Worm (Caenorhabditis elegans) whole organism, L3 larva: Measurements from ENCODE around the gene ptrn-1.

Source experiments
- R02D3.7 ChIP-seq: fragments of 150-350 bp; optimal IDR thresholded peaks from 2 replicates; lab custom pipeline; 2014; ENCODE audit warnings: missing biosample characterization, missing genetic modification characterization
- ZK546.5 ChIP-seq: sonication (generic microtip); optimal IDR thresholded peaks from 2 replicates; lab custom pipeline; 2017; ENCODE audit warnings: missing biosample characterization, missing genetic modification characterization
- aly-2 ChIP-seq: fragments of 150-350 bp; optimal IDR thresholded peaks from 2 replicates; lab custom pipeline; 2014; ENCODE audit warnings: missing biosample characterization, missing genetic modification characterization
- ama-1 ChIP-seq: fragments of 150-350 bp; optimal IDR thresholded peaks from 2 replicates; lab custom pipeline; 2018
- ceh-16 ChIP-seq: sonication (generic microtip); optimal IDR thresholded peaks from 2 replicates; lab custom pipeline; 2017; ENCODE audit warnings: missing biosample characterization, missing genetic modification characterization
- ceh-28 ChIP-seq: fragments of 150-350 bp; optimal IDR thresholded peaks from 2 replicates; lab custom pipeline; 2014; ENCODE audit warnings: missing biosample characterization, missing genetic modification reagents, missing genetic modification characterization
- ceh-82 ChIP-seq: fragments of 150-350 bp; optimal IDR thresholded peaks from 2 replicates; lab custom pipeline; 2014; ENCODE audit warnings: missing biosample characterization, missing genetic modification characterization
- ceh-9 ChIP-seq: sonication (generic microtip); optimal IDR thresholded peaks from 2 replicates; lab custom pipeline; 2018; ENCODE audit warnings: missing biosample characterization, missing genetic modification characterization
- daf-12 ChIP-seq: fragments of 150-350 bp; optimal IDR thresholded peaks from 2 replicates; lab custom pipeline; 2014; ENCODE audit warnings: missing biosample characterization, missing genetic modification reagents, missing genetic modification characterization
- egl-27 ChIP-seq: sonication (generic microtip); optimal IDR thresholded peaks from 4 replicates; lab custom pipeline; 2017; ENCODE audit warnings: missing biosample characterization, missing genetic modification reagents, missing genetic modification characterization
- egl-5 ChIP-seq: fragments of 150-350 bp; optimal IDR thresholded peaks from 2 replicates; lab custom pipeline; 2017; ENCODE audit warnings: missing biosample characterization, missing genetic modification reagents, missing genetic modification characterization, inconsistent platforms
- elt-1 ChIP-seq: fragments of 150-350 bp; optimal IDR thresholded peaks from 2 replicates; lab custom pipeline; 2014; ENCODE audit warnings: missing biosample characterization, missing genetic modification characterization
- elt-2 ChIP-seq: sonication (generic microtip); optimal IDR thresholded peaks from 2 replicates; lab custom pipeline; 2016; ENCODE audit warnings: missing genetic modification reagents, mild to moderate bottlenecking, missing genetic modification characterization, missing compliant biosample characterization
- elt-3 ChIP-seq, 3 experiments: fragments of 150-350 bp in 1 of 3; sonication (generic microtip) in 2 of 3; optimal IDR thresholded peaks; 2 replicates in 2 of 3; 4 replicates in 1 of 3; lab custom pipeline; 2014 to 2017; ENCODE audit warnings: missing biosample characterization in 3 of 3, missing genetic modification characterization in 3 of 3
- eor-1 ChIP-seq, 2 experiments: fragments of 150-350 bp; optimal IDR thresholded peaks; 2 replicates each; lab custom pipeline; 2014 to 2018; ENCODE audit warnings: missing biosample characterization in 2 of 2, missing genetic modification characterization in 2 of 2
- fkh-10 ChIP-seq: sonication (generic microtip); optimal IDR thresholded peaks from 2 replicates; lab custom pipeline; 2017; ENCODE audit warnings: missing biosample characterization, missing genetic modification reagents, missing genetic modification characterization
- fkh-2 ChIP-seq: fragments of 150-350 bp; optimal IDR thresholded peaks from 2 replicates; lab custom pipeline; 2014; ENCODE audit warnings: missing biosample characterization, missing genetic modification reagents, missing genetic modification characterization
- fos-1 ChIP-seq: fragments of 150-350 bp; optimal IDR thresholded peaks from 2 replicates; lab custom pipeline; 2014; ENCODE audit warnings: missing biosample characterization, missing genetic modification characterization
- hmg-11 ChIP-seq: sonication (generic microtip); optimal IDR thresholded peaks from 2 replicates; lab custom pipeline; 2016; ENCODE audit warnings: missing genetic modification characterization, missing compliant biosample characterization
- jun-1 ChIP-seq: fragments of 150-350 bp; optimal IDR thresholded peaks from 2 replicates; lab custom pipeline; 2014; ENCODE audit warnings: missing biosample characterization, missing genetic modification reagents, missing genetic modification characterization
- lin-15B ChIP-seq: fragments of 150-350 bp; optimal IDR thresholded peaks from 2 replicates; lab custom pipeline; 2014; ENCODE audit warnings: missing biosample characterization, missing genetic modification characterization
- lin-39 ChIP-seq: fragments of 150-350 bp; optimal IDR thresholded peaks from 2 replicates; lab custom pipeline; 2018; ENCODE audit warnings: missing biosample characterization, missing genetic modification reagents, missing genetic modification characterization
- lsy-12 ChIP-seq: sonication (generic microtip); optimal IDR thresholded peaks from 2 replicates; lab custom pipeline; 2016; ENCODE audit warnings: mild to moderate bottlenecking, missing genetic modification characterization, missing compliant biosample characterization
- mdl-1 ChIP-seq: fragments of 150-350 bp; optimal IDR thresholded peaks from 2 replicates; lab custom pipeline; 2014; ENCODE audit warnings: missing biosample characterization, missing genetic modification characterization
- mml-1 ChIP-seq: fragments of 150-350 bp; sonication (generic microtip); optimal IDR thresholded peaks from 3 replicates; lab custom pipeline; 2014; ENCODE audit warnings: missing biosample characterization, missing genetic modification characterization
- nfya-1 ChIP-seq: sonication (generic microtip); optimal IDR thresholded peaks from 2 replicates; lab custom pipeline; 2017; ENCODE audit warnings: missing genetic modification characterization, mild to moderate bottlenecking, missing compliant biosample characterization, antibody characterized with exemption, moderate library complexity; ENCODE audit not compliant: insufficient read depth
- nhr-11 ChIP-seq: fragments of 150-350 bp; optimal IDR thresholded peaks from 2 replicates; lab custom pipeline; 2014; ENCODE audit warnings: missing biosample characterization, missing genetic modification characterization
- nhr-12 ChIP-seq: fragments of 150-350 bp; optimal IDR thresholded peaks from 2 replicates; lab custom pipeline; 2014; ENCODE audit warnings: missing biosample characterization, missing genetic modification characterization
- nhr-23 ChIP-seq: fragments of 150-350 bp; optimal IDR thresholded peaks from 2 replicates; lab custom pipeline; 2014; ENCODE audit warnings: missing biosample characterization, missing genetic modification reagents, missing genetic modification characterization
- nhr-237 ChIP-seq: fragments of 150-350 bp; optimal IDR thresholded peaks from 2 replicates; lab custom pipeline; 2014; ENCODE audit warnings: missing biosample characterization, missing genetic modification characterization
- nhr-25 ChIP-seq: sonication (generic microtip); optimal IDR thresholded peaks from 2 replicates; lab custom pipeline; 2017; ENCODE audit warnings: missing biosample characterization, missing genetic modification characterization
- nhr-28 ChIP-seq: fragments of 150-350 bp; optimal IDR thresholded peaks from 2 replicates; lab custom pipeline; 2014; ENCODE audit warnings: missing biosample characterization, missing genetic modification characterization
- nhr-43 ChIP-seq: sonication (generic microtip); optimal IDR thresholded peaks from 2 replicates; lab custom pipeline; 2016; ENCODE audit warnings: mild to moderate bottlenecking, missing genetic modification characterization, missing compliant biosample characterization; ENCODE audit not compliant: poor library complexity, severe bottlenecking
- nhr-67 ChIP-seq: fragments of 150-350 bp; optimal IDR thresholded peaks from 2 replicates; lab custom pipeline; 2014; ENCODE audit warnings: missing biosample characterization, missing genetic modification characterization
- nhr-76 ChIP-seq: fragments of 150-350 bp; sonication (generic microtip); optimal IDR thresholded peaks from 5 replicates; lab custom pipeline; 2014; ENCODE audit warnings: missing biosample characterization, missing genetic modification characterization
- nhr-77 ChIP-seq: fragments of 150-350 bp; optimal IDR thresholded peaks from 2 replicates; lab custom pipeline; 2014; ENCODE audit warnings: missing biosample characterization, missing genetic modification characterization
- pha-4 ChIP-seq: fragments of 150-350 bp; optimal IDR thresholded peaks from 2 replicates; lab custom pipeline; 2014; ENCODE audit warnings: missing biosample characterization, missing genetic modification reagents, missing genetic modification characterization
- pqm-1 ChIP-seq: fragments of 150-350 bp; optimal IDR thresholded peaks from 2 replicates; lab custom pipeline; 2017; ENCODE audit warnings: missing biosample characterization, missing genetic modification characterization, inconsistent platforms
- sea-2 ChIP-seq: fragments of 150-350 bp; sonication (generic microtip); optimal IDR thresholded peaks from 4 replicates; lab custom pipeline; 2014; ENCODE audit warnings: missing biosample characterization, missing genetic modification reagents, missing genetic modification characterization
- skn-1 ChIP-seq: fragments of 150-350 bp; optimal IDR thresholded peaks from 2 replicates; lab custom pipeline; 2014; ENCODE audit warnings: missing biosample characterization, missing genetic modification characterization
- snpc-4 ChIP-seq: fragments of 150-350 bp; optimal IDR thresholded peaks from 2 replicates; lab custom pipeline; 2014; ENCODE audit warnings: missing biosample characterization, missing genetic modification characterization
- tbx-2 ChIP-seq: sonication (generic microtip); optimal IDR thresholded peaks from 2 replicates; lab custom pipeline; 2016; ENCODE audit warnings: mild to moderate bottlenecking, missing genetic modification characterization, missing compliant biosample characterization
- unc-39 ChIP-seq: sonication (generic microtip); optimal IDR thresholded peaks from 4 replicates; lab custom pipeline; 2017; ENCODE audit warnings: missing biosample characterization, missing genetic modification characterization
- unc-62 ChIP-seq: fragments of 150-350 bp; sonication (generic microtip); optimal IDR thresholded peaks from 4 replicates; lab custom pipeline; 2014; ENCODE audit warnings: missing biosample characterization, missing genetic modification reagents, missing genetic modification characterization
- zag-1 ChIP-seq: fragments of 150-350 bp; optimal IDR thresholded peaks from 2 replicates; lab custom pipeline; 2014; ENCODE audit warnings: missing biosample characterization, missing genetic modification characterization
- ztf-11 ChIP-seq: fragments of 150-350 bp; optimal IDR thresholded peaks from 2 replicates; lab custom pipeline; 2014; ENCODE audit warnings: missing biosample characterization, missing genetic modification characterization
- ztf-4 ChIP-seq: fragments of 150-350 bp; optimal IDR thresholded peaks from 2 replicates; lab custom pipeline; 2014; ENCODE audit warnings: missing biosample characterization, missing genetic modification characterization

The ptrn-1 gene

DNA sequence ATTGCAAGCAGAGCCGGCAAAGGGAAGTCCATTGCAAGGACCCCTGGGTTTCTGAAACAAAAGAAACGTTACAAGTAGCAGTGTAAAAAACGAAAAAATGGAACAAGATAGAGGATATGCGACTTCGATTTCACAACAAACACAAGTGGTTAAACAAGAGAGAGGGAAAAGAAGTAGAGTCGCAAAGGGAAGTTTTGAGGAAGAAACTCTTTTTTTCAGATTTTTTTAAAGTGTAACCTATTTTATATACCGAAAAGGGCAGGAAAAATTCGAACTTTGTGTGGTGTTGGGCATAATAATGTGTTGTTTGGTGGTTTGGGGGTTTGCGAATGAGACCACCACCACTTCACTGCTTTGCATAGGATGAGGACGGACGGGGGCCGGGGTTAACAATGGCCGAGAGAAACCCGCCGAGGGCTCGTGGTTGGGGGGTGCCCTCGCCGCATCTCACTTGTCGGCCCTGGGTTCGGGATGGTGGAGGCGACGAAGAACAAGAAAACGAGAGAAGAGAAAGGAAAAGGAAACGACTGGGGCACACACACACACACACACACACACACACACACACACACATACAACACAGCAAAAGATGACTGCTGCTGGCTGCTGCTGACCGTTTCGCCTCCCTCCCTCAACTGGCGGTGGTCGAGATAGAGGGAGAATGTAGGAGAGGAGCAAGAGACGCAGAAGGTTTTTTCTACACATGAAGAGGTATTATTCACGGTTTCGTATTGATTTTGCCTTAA is at the start of gene ptrn-1:
Gene ptrn-1 (minus strand): TSS at position 51 of the 746 bp plus-strand sequence.
- TF ChIP-seq mdl-1 (peak; percentile 33), ztf-11 (no peak), lin-39 (tag; lab: Kevin White, UChicago) (peak; percentile 94), nhr-12 (no peak), mml-1 (tag; lab: Kevin White, UChicago) (no peak), lin-15B (tag; lab: Kevin White, UChicago) (peak; percentile 10), nhr-43 (tag; lab: Kevin White, UChicago) (no peak), tbx-2 (tag; lab: Kevin White, UChicago) (no peak), elt-3 (tag; optimal IDR thresholded peaks at IDR 0.05; lab: Kevin White, UChicago) (no peak), pqm-1 (peak; percentile 50), ZK546.5 (tag; lab: Kevin White, UChicago) (no peak), eor-1 (tag; optimal IDR thresholded peaks at IDR 0.05; lab: Kevin White, UChicago) (no peak), nhr-25 (tag; lab: Kevin White, UChicago) (peak; percentile 46), fkh-10 (GFP tag; lab: Kevin White, UChicago) (no peak), egl-5 (tag; lab: Kevin White, UChicago) (peak; percentile 3), hmg-11 (tag; lab: Kevin White, UChicago) (peak; percentile 87), unc-39 (tag; lab: Kevin White, UChicago) (no peak), ceh-28 (tag; lab: Kevin White, UChicago) (no peak), fos-1 (tag; lab: Kevin White, UChicago) (no peak), elt-2 (tag; lab: Kevin White, UChicago) (peak; percentile 55), nhr-28 (tag; lab: Kevin White, UChicago) (no peak), ceh-16 (tag; lab: Kevin White, UChicago) (no peak), ceh-82 (tag; lab: Kevin White, UChicago) (no peak), ceh-9 (no peak), lsy-12 (tag; lab: Kevin White, UChicago) (peak; percentile 37), nhr-11 (tag; lab: Kevin White, UChicago) (no peak), sea-2 (GFP tag; lab: Kevin White, UChicago) (no peak), ama-1 (lab: Kevin White, UChicago) (peak; percentile 21), ztf-4 (tag; lab: Kevin White, UChicago) (no peak), zag-1 (tag; lab: Kevin White, UChicago) (no peak), nhr-237 (tag; lab: Kevin White, UChicago) (no peak), nfya-1 (peak; percentile 74), nhr-77 (tag; lab: Kevin White, UChicago) (no peak), skn-1 (tag; lab: Kevin White, UChicago) (peak; percentile 30), egl-27 (no peak), daf-12 (tag; lab: Kevin White, UChicago) (no peak), pha-4 (tag; lab: Kevin White, UChicago) (peak; percentile 77), nhr-23 (peak; percentile 65), elt-1 (tag; lab: Kevin White, UChicago) (no peak), aly-2 (tag; lab: Kevin White, UChicago) (no peak), unc-62 (no peak), R02D3.7 (tag; lab: Kevin White, UChicago) (no peak), nhr-67 (no peak), snpc-4 (tag; lab: Kevin White, UChicago) (peak; percentile 75), fkh-2 (tag; lab: Kevin White, UChicago) (no peak), jun-1 (peak; percentile 49), nhr-76 (no peak)
